Worm (Caenorhabditis elegans) whole organism, L1 larva: ENCODE results near the gene clec-82.

ENCODE experiments used
- aha-1 ChIP-seq: fragments of 150-350 bp; optimal IDR thresholded peaks from 2 replicates; lab custom pipeline; 2014; ENCODE audit warnings: missing biosample characterization, missing genetic modification characterization
- aly-2 ChIP-seq: fragments of 150-350 bp; optimal IDR thresholded peaks from 2 replicates; lab custom pipeline; 2014; ENCODE audit warnings: missing biosample characterization, missing genetic modification characterization
- fos-1 ChIP-seq: fragments of 150-350 bp; optimal IDR thresholded peaks from 2 replicates; lab custom pipeline; 2014; ENCODE audit warnings: missing biosample characterization, missing genetic modification characterization
- hpl-2 ChIP-seq: fragments of 150-350 bp; optimal IDR thresholded peaks from 2 replicates; lab custom pipeline; 2014; ENCODE audit warnings: missing biosample characterization, missing genetic modification reagents, missing genetic modification characterization
- lin-39 ChIP-seq: fragments of 150-350 bp; optimal IDR thresholded peaks from 2 replicates; lab custom pipeline; 2014; ENCODE audit warnings: missing biosample characterization, missing genetic modification reagents, missing genetic modification characterization
- nhr-47 ChIP-seq: sonication (generic microtip); optimal IDR thresholded peaks from 2 replicates; lab custom pipeline; 2016; ENCODE audit warnings: mild to moderate bottlenecking, missing genetic modification characterization, moderate library complexity, missing compliant biosample characterization
- nhr-90 ChIP-seq: sonication (generic microtip); optimal IDR thresholded peaks from 2 replicates; lab custom pipeline; 2016; ENCODE audit warnings: mild to moderate bottlenecking, missing genetic modification characterization, missing compliant biosample characterization; ENCODE audit not compliant: poor library complexity
- sox-4 ChIP-seq: sonication (generic microtip); optimal IDR thresholded peaks from 2 replicates; lab custom pipeline; 2016; ENCODE audit warnings: missing genetic modification characterization, missing compliant biosample characterization
- sptf-1 ChIP-seq: fragments of 150-350 bp; optimal IDR thresholded peaks from 2 replicates; lab custom pipeline; 2014; ENCODE audit warnings: missing biosample characterization, missing genetic modification characterization
- swsn-7 ChIP-seq: sonication (generic microtip); optimal IDR thresholded peaks from 2 replicates; lab custom pipeline; 2016; ENCODE audit warnings: missing genetic modification characterization, missing compliant biosample characterization

ce11 chrIV:2799890-2800289 lies 35.6 kb upstream of the clec-82 start:
- TF ChIP-seq lin-39 (tag; lab: Kevin White, UChicago) (no peak), aha-1 (tag; lab: Kevin White, UChicago) (no peak), aly-2 (tag; lab: Kevin White, UChicago) (no peak), hpl-2 (GFP tag; lab: Kevin White, UChicago) (no peak), swsn-7 (tag; lab: Kevin White, UChicago) (no peak), sptf-1 (tag; lab: Kevin White, UChicago) (no peak), nhr-47 (tag; lab: Kevin White, UChicago) (no peak), sox-4 (tag; lab: Kevin White, UChicago) (no peak), nhr-90 (tag; lab: Kevin White, UChicago) (no peak), fos-1 (tag; lab: Kevin White, UChicago) (no peak)
